Fruit fly (Drosophila melanogaster) Kc167 (cell line): ENCODE results near the gene Lrp4.

Experiments used
- Sin3A ChIP-seq: fragments of >200 bp; optimal IDR thresholded peaks from 2 replicates; lab custom pipeline; 2018; ENCODE audit warnings: missing external identifiers
- psq ChIP-seq: fragments of >200 bp; optimal IDR thresholded peaks from 2 replicates; lab custom pipeline; 2017; ENCODE audit warnings: missing external identifiers

DNA sequence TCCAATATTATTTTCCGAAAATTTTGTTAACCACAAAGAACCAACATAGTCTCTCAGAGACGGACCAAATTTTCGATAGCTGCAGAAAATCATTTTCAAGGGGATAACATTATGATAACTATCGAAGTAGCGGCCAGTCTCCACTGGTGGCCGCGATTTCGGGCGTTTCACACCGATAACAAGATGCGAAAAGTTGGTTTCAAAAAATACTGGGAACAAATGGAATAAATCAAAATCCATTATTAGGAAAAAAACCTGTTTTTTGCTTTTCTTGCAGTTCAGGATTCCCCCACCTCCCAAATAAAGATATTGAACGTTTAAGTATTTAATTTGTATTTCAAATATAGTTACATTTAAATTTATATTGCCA, 23.4 kb upstream of the Lrp4 start, which contains the start of gene tay:
- TF ChIP-seq psq (lab: Kevin White, UChicago) (no peak), Sin3A (lab: Kevin White, UChicago) (no peak)
